Fruit fly (Drosophila melanogaster) whole organism, embryonic: ENCODE results near the gene CG4133.

Experiments
- Aef1 ChIP-seq: fragments of 200-800 bp; sonication (Bioruptor generic); IDR thresholded peaks from 3 replicates; pipeline ENCODE4 v1.3.6; 2022; ENCODE audit warnings: missing biosample characterization, missing genetic modification characterization
- Bteb2 ChIP-seq: fragments of 200-800 bp; sonication (Bioruptor generic); optimal IDR thresholded peaks from 2 replicates; lab custom pipeline; 2016; ENCODE audit warnings: missing biosample characterization, missing genetic modification characterization
- CG1024 ChIP-seq: fragments of 200-800 bp; sonication (Bioruptor generic); IDR thresholded peaks from 2 replicates; pipeline ENCODE4 v1.3.6; 2022; ENCODE audit warnings: missing biosample characterization, missing genetic modification characterization
- CG10321 ChIP-seq: fragments of 200-800 bp; sonication (Bioruptor generic); IDR thresholded peaks from 2 replicates; pipeline ENCODE4 v1.3.6; 2022; ENCODE audit warnings: missing biosample characterization, missing genetic modification characterization
- CG10431 ChIP-seq: fragments of 200-800 bp; sonication (Bioruptor generic); optimal IDR thresholded peaks from 3 replicates; lab custom pipeline; 2018; ENCODE audit warnings: missing biosample characterization, mild to moderate bottlenecking, missing genetic modification characterization
- CG10654 ChIP-seq: fragments of 200-800 bp; sonication (Bioruptor generic); optimal IDR thresholded peaks from 2 replicates; lab custom pipeline; 2016; ENCODE audit warnings: missing biosample characterization, missing genetic modification characterization
- CG12155 ChIP-seq: fragments of 200-800 bp; sonication (Bioruptor generic); optimal IDR thresholded peaks from 3 replicates; lab custom pipeline; 2016; ENCODE audit warnings: missing biosample characterization, missing genetic modification characterization
- CG12299 ChIP-seq: fragments of 200-800 bp; sonication (Bioruptor generic); optimal IDR thresholded peaks from 2 replicates; lab custom pipeline; 2018; ENCODE audit warnings: missing biosample characterization, mild to moderate bottlenecking, missing genetic modification characterization
- CG14667 ChIP-seq: fragments of 200-800 bp; sonication (Bioruptor generic); IDR thresholded peaks from 2 replicates; pipeline ENCODE4 v1.3.6; 2022; ENCODE audit warnings: missing biosample characterization, missing genetic modification characterization
- CG15011 ChIP-seq: fragments of 200-800 bp; sonication (Bioruptor generic); optimal IDR thresholded peaks from 3 replicates; lab custom pipeline; 2018; ENCODE audit warnings: missing biosample characterization, mild to moderate bottlenecking, missing genetic modification characterization
- CG15269 ChIP-seq: fragments of 200-800 bp; sonication (Bioruptor generic); optimal IDR thresholded peaks from 2 replicates; lab custom pipeline; 2018; ENCODE audit warnings: missing biosample characterization, mild to moderate bottlenecking, missing genetic modification characterization, moderate library complexity
- CG1529 ChIP-seq: fragments of 200-800 bp; sonication (Bioruptor generic); optimal IDR thresholded peaks from 3 replicates; lab custom pipeline; 2018; ENCODE audit warnings: missing biosample characterization, missing genetic modification characterization
- CG17186 ChIP-seq: fragments of 200-800 bp; sonication (Bioruptor generic); optimal IDR thresholded peaks from 3 replicates; lab custom pipeline; 2017; ENCODE audit warnings: missing biosample characterization, missing genetic modification reagents, missing genetic modification characterization
- CG17802 ChIP-seq: fragments of 200-800 bp; sonication (Bioruptor generic); optimal IDR thresholded peaks from 2 replicates; lab custom pipeline; 2018; ENCODE audit warnings: missing biosample characterization, mild to moderate bottlenecking, missing genetic modification characterization, moderate library complexity
- CG3407 ChIP-seq: fragments of 200-800 bp; sonication (Bioruptor generic); optimal IDR thresholded peaks from 2 replicates; lab custom pipeline; 2018; ENCODE audit warnings: missing biosample characterization, mild to moderate bottlenecking, missing genetic modification characterization
- CG3847 ChIP-seq: fragments of 200-800 bp; sonication (Bioruptor generic); IDR thresholded peaks from 2 replicates; pipeline ENCODE4 v1.3.6; 2022; ENCODE audit warnings: missing biosample characterization, missing genetic modification characterization
- CG3995 ChIP-seq: fragments of 200-800 bp; sonication (Bioruptor generic); optimal IDR thresholded peaks from 3 replicates; lab custom pipeline; 2016; ENCODE audit warnings: missing biosample characterization, missing genetic modification characterization
- CG42726 ChIP-seq: fragments of 200-800 bp; sonication (Bioruptor generic); IDR thresholded peaks from 2 replicates; pipeline ENCODE4 v1.3.6; 2022; ENCODE audit warnings: missing biosample characterization, missing genetic modification characterization; ENCODE audit not compliant: partially characterized antibody
- CG4282 ChIP-seq: fragments of 200-800 bp; sonication (Bioruptor generic); optimal IDR thresholded peaks from 2 replicates; lab custom pipeline; 2016; ENCODE audit warnings: missing biosample characterization, missing genetic modification characterization
- CG4404 ChIP-seq: fragments of 200-800 bp; sonication (Bioruptor generic); IDR thresholded peaks from 2 replicates; pipeline ENCODE4 v1.3.6; 2022; ENCODE audit warnings: missing biosample characterization, missing genetic modification characterization
- CG6683 ChIP-seq: fragments of 200-800 bp; sonication (Bioruptor generic); optimal IDR thresholded peaks from 2 replicates; lab custom pipeline; 2017; ENCODE audit warnings: missing biosample characterization, mild to moderate bottlenecking, missing genetic modification characterization, missing genetic modification reagents
- CG6813 ChIP-seq: fragments of 200-800 bp; sonication (Bioruptor generic); optimal IDR thresholded peaks from 2 replicates; lab custom pipeline; 2017; ENCODE audit warnings: missing biosample characterization, missing genetic modification characterization, mild to moderate bottlenecking, moderate library complexity, missing genetic modification reagents
- CG7271 ChIP-seq: fragments of 200-800 bp; sonication (Bioruptor generic); optimal IDR thresholded peaks from 2 replicates; lab custom pipeline; 2018; ENCODE audit warnings: missing biosample characterization, mild to moderate bottlenecking, missing genetic modification characterization, moderate library complexity
- CG7928 ChIP-seq: fragments of 200-800 bp; sonication (Bioruptor generic); optimal IDR thresholded peaks from 2 replicates; lab custom pipeline; 2017; ENCODE audit warnings: missing biosample characterization, mild to moderate bottlenecking, missing genetic modification characterization
- CG7987 ChIP-seq: fragments of 200-800 bp; sonication (Bioruptor generic); optimal IDR thresholded peaks from 2 replicates; lab custom pipeline; 2018; ENCODE audit warnings: missing biosample characterization, mild to moderate bottlenecking, missing genetic modification characterization, moderate library complexity
- CoRest ChIP-seq: fragments of 200-800 bp; sonication (Bioruptor generic); optimal IDR thresholded peaks from 3 replicates; lab custom pipeline; 2018; ENCODE audit warnings: missing biosample characterization, mild to moderate bottlenecking, missing genetic modification characterization, moderate library complexity
- D19A ChIP-seq: fragments of 200-800 bp; optimal IDR thresholded peaks from 3 replicates; lab custom pipeline; 2019; ENCODE audit warnings: missing biosample characterization, mild to moderate bottlenecking, missing genetic modification characterization, moderate library complexity
- Dek ChIP-seq: fragments of 200-800 bp; sonication (Bioruptor generic); optimal IDR thresholded peaks from 3 replicates; lab custom pipeline; 2019; ENCODE audit warnings: missing biosample characterization, mild to moderate bottlenecking, missing genetic modification characterization, moderate library complexity
- Gug ChIP-seq: fragments of 200-800 bp; sonication (Bioruptor generic); IDR thresholded peaks from 4 replicates; pipeline ENCODE4 v1.3.6; 2022; ENCODE audit warnings: missing biosample characterization, missing genetic modification characterization
- Hey ChIP-seq: fragments of 200-800 bp; sonication (Bioruptor generic); optimal IDR thresholded peaks from 3 replicates; lab custom pipeline; 2018; ENCODE audit warnings: missing biosample characterization, mild to moderate bottlenecking, missing genetic modification characterization
- Max ChIP-seq: fragments of 200-800 bp; sonication (Bioruptor generic); optimal IDR thresholded peaks from 2 replicates; lab custom pipeline; 2016; ENCODE audit warnings: missing biosample characterization, mild to moderate bottlenecking, missing genetic modification characterization
- Meics ChIP-seq: fragments of 200-800 bp; sonication (Bioruptor generic); optimal IDR thresholded peaks from 2 replicates; lab custom pipeline; 2017; ENCODE audit warnings: missing biosample characterization, mild to moderate bottlenecking, missing genetic modification characterization
- Ptx1 ChIP-seq: fragments of 200-800 bp; sonication (Bioruptor generic); IDR thresholded peaks from 2 replicates; pipeline ENCODE4 v1.3.6; 2022; ENCODE audit warnings: missing biosample characterization, missing genetic modification characterization
- Xrp1 ChIP-seq: fragments of 200-800 bp; sonication (Bioruptor generic); IDR thresholded peaks from 2 replicates; pipeline ENCODE4 v1.3.6; 2022; ENCODE audit warnings: missing biosample characterization, missing genetic modification characterization
- YL-1 ChIP-seq: fragments of 200-800 bp; sonication (Bioruptor generic); optimal IDR thresholded peaks from 3 replicates; lab custom pipeline; 2017; ENCODE audit warnings: missing biosample characterization, mild to moderate bottlenecking, missing genetic modification characterization
- btn ChIP-seq: fragments of 200-800 bp; sonication (Bioruptor generic); optimal IDR thresholded peaks from 2 replicates; lab custom pipeline; 2016; ENCODE audit warnings: missing biosample characterization, missing genetic modification characterization
- dmrt11E ChIP-seq: fragments of 200-800 bp; sonication (Bioruptor generic); optimal IDR thresholded peaks from 3 replicates; lab custom pipeline; 2018; ENCODE audit warnings: missing biosample characterization, mild to moderate bottlenecking, missing genetic modification characterization, moderate library complexity
- dpn ChIP-seq, 2 experiments: fragments of 200-800 bp; sonication (Bioruptor generic); optimal IDR thresholded peaks; 3 replicates each; lab custom pipeline; 2016; ENCODE audit warnings: missing biosample characterization in 2 of 2, missing genetic modification characterization in 2 of 2
- dysf ChIP-seq: fragments of 200-800 bp; sonication (Bioruptor generic); IDR thresholded peaks from 3 replicates; pipeline ENCODE4 v1.3.6; 2022; ENCODE audit warnings: missing biosample characterization, missing genetic modification characterization
- esg ChIP-seq: fragments of 200-800 bp; sonication (Bioruptor generic); conservative IDR thresholded peaks from 2 replicates; pipeline ENCODE4 v1.3.6; 2022; ENCODE audit warnings: missing biosample characterization, missing genetic modification characterization
- ewg ChIP-seq: fragments of 200-800 bp; sonication (Bioruptor generic); optimal IDR thresholded peaks from 3 replicates; lab custom pipeline; 2017; ENCODE audit warnings: mild to moderate bottlenecking, missing biosample characterization, missing genetic modification reagents, missing genetic modification characterization
- grau ChIP-seq: fragments of 200-800 bp; optimal IDR thresholded peaks from 3 replicates; lab custom pipeline; 2019; ENCODE audit warnings: missing biosample characterization, mild to moderate bottlenecking, missing genetic modification characterization, moderate library complexity
- nau ChIP-seq: fragments of 200-800 bp; sonication (Bioruptor generic); optimal IDR thresholded peaks from 3 replicates; lab custom pipeline; 2017; ENCODE audit warnings: missing biosample characterization, mild to moderate bottlenecking, missing genetic modification characterization, missing genetic modification reagents
- nerfin-1 ChIP-seq: fragments of 200-800 bp; sonication (Bioruptor generic); optimal IDR thresholded peaks from 3 replicates; lab custom pipeline; 2019; ENCODE audit warnings: missing biosample characterization, mild to moderate bottlenecking, missing genetic modification characterization, moderate library complexity
- pfk ChIP-seq: fragments of 200-800 bp; sonication (Bioruptor generic); optimal IDR thresholded peaks from 2 replicates; lab custom pipeline; 2018; ENCODE audit warnings: missing biosample characterization, mild to moderate bottlenecking, missing genetic modification characterization, moderate library complexity
- pzg ChIP-seq: fragments of 200-800 bp; sonication (Bioruptor generic); optimal IDR thresholded peaks from 3 replicates; lab custom pipeline; 2018; ENCODE audit warnings: missing biosample characterization, mild to moderate bottlenecking, missing genetic modification characterization, moderate library complexity
- tio ChIP-seq: fragments of 200-800 bp; sonication (Bioruptor generic); optimal IDR thresholded peaks from 2 replicates; lab custom pipeline; 2017; ENCODE audit warnings: missing biosample characterization, missing genetic modification characterization, inconsistent platforms
- trem ChIP-seq: fragments of 200-800 bp; optimal IDR thresholded peaks from 3 replicates; lab custom pipeline; 2019; ENCODE audit warnings: missing biosample characterization, mild to moderate bottlenecking, missing genetic modification characterization, moderate library complexity
- trh ChIP-seq: fragments of 200-800 bp; sonication (Bioruptor generic); optimal IDR thresholded peaks from 2 replicates; lab custom pipeline; 2016; ENCODE audit warnings: missing biosample characterization, missing genetic modification characterization
- vfl ChIP-seq: fragments of 200-800 bp; sonication (Bioruptor generic); optimal IDR thresholded peaks from 2 replicates; lab custom pipeline; 2016; ENCODE audit warnings: missing biosample characterization, missing genetic modification characterization

CG4133 gene

dm6 chr2L:471021-471479 lies 15.7 kb downstream of the CG4133 start (continued):
- peak; percentile 76; the same call in 1 of the 2 replicates for TF ChIP-seq Xrp1 (GFP tag; lab: Robert Waterston, UW)
- no peak for TF ChIP-seq vfl (GFP tag; lab: Kevin White, UChicago)
- peak; percentile 39 for TF ChIP-seq CG10654
- TF ChIP-seq CG12155 = peak; percentile 15
- peak; percentile 20 for TF ChIP-seq nau (GFP tag; lab: Kevin White, UChicago)
- TF ChIP-seq CG10431 (GFP tag; lab: Kevin White, UChicago) = no peak
- no peak for TF ChIP-seq CG3847 (GFP tag; lab: Robert Waterston, UW)
- TF ChIP-seq CG6813 (GFP tag; lab: Kevin White, UChicago) = peak; percentile 1
- no peak for TF ChIP-seq Aef1 (GFP tag; lab: Robert Waterston, UW)
- TF ChIP-seq CG3407 (GFP tag; lab: Kevin White, UChicago) = peak; percentile 53
- TF ChIP-seq CoRest (tag; lab: Kevin White, UChicago) = peak; percentile 70
- TF ChIP-seq btn = no peak
- no peak for TF ChIP-seq CG10321
- TF ChIP-seq Meics (GFP tag; lab: Kevin White, UChicago) = peak; percentile 64
- TF ChIP-seq CG3995 (GFP tag; lab: Kevin White, UChicago) = no peak
- TF ChIP-seq Hey (tag; lab: Kevin White, UChicago) = no peak
- TF ChIP-seq CG4282 (GFP tag; lab: Kevin White, UChicago) = no peak
- TF ChIP-seq ewg (GFP tag; lab: Kevin White, UChicago) = peak; percentile 52
- TF ChIP-seq esg (GFP tag; lab: Robert Waterston, UW) = no peak
- peak in 1 of 2 experiments; percentile 20 for TF ChIP-seq dpn (GFP tag; optimal IDR thresholded peaks at IDR 0.05; lab: Kevin White, UChicago)
- TF ChIP-seq trh (GFP tag; lab: Kevin White, UChicago) = peak; percentile 27
- TF ChIP-seq CG1529 = peak; percentile 42
- TF ChIP-seq CG4404 (GFP tag; lab: Robert Waterston, UW) = no peak
- TF ChIP-seq dysf (GFP tag; lab: Robert Waterston, UW) = peak; percentile 78; the same call in 1 of the 3 replicates
- TF ChIP-seq CG14667 (GFP tag; lab: Robert Waterston, UW) = no peak
- peak; percentile 80 for TF ChIP-seq CG15269 (tag; lab: Kevin White, UChicago)
- TF ChIP-seq Gug (GFP tag; lab: Robert Waterston, UW) = 0 out of 4 replicates have a peak, but pooled peaks have one; percentile 10
- TF ChIP-seq Ptx1 (GFP tag; lab: Robert Waterston, UW) = 0 out of 2 replicates have a peak, but pooled peaks have one; percentile 79
- TF ChIP-seq CG15011 = peak; percentile 29
- peak; percentile 33 for TF ChIP-seq YL-1 (GFP tag; lab: Kevin White, UChicago)
- no peak for TF ChIP-seq CG42726 (GFP tag; lab: Robert Waterston, UW)
- TF ChIP-seq CG7271 (tag; lab: Kevin White, UChicago) = no peak
- no peak for TF ChIP-seq CG17186
- TF ChIP-seq trem (tag; lab: Kevin White, UChicago) = peak; percentile 47
- peak; percentile 8 for TF ChIP-seq D19A (tag; lab: Kevin White, UChicago)
- no peak for TF ChIP-seq pzg (GFP tag; lab: Kevin White, UChicago)
- peak; percentile 52 for TF ChIP-seq nerfin-1 (tag; lab: Kevin White, UChicago)
- TF ChIP-seq Bteb2 (GFP tag; lab: Kevin White, UChicago) = no peak
- TF ChIP-seq grau (tag; lab: Kevin White, UChicago) = peak; percentile 73
- peak; percentile 2 for TF ChIP-seq dmrt11E
- peak; percentile 20 for TF ChIP-seq CG17802 (tag; lab: Kevin White, UChicago)
- no peak for TF ChIP-seq CG7987 (GFP tag; lab: Kevin White, UChicago)
- TF ChIP-seq CG12299 (tag; lab: Kevin White, UChicago) = peak; percentile 25
- TF ChIP-seq CG6683 (GFP tag; lab: Kevin White, UChicago) = peak; percentile 53
- TF ChIP-seq pfk (GFP tag; lab: Kevin White, UChicago) = no peak
- peak; percentile 66 for TF ChIP-seq tio (GFP tag; lab: Kevin White, UChicago)
- TF ChIP-seq CG7928 (GFP tag; lab: Kevin White, UChicago) = peak; percentile 6
- TF ChIP-seq CG1024 (GFP tag; lab: Robert Waterston, UW) = 0 out of 2 replicates have a peak, but pooled peaks have one; percentile 18
- TF ChIP-seq Max = peak; percentile 22
- peak; percentile 19 for TF ChIP-seq Dek (tag; lab: Kevin White, UChicago)
